Fruit fly (Drosophila melanogaster) whole organism, pupa: Measurements from ENCODE around the gene CG3184.
A peak's percentile ranks its signal among the peaks of the same experiment; 100 is the strongest.

ENCODE experiments used
- CG10348 ChIP-seq: fragments of 200-800 bp; sonication (Bioruptor generic); IDR thresholded peaks from 2 replicates; pipeline ENCODE4 v1.3.6; 2022; ENCODE audit warnings: missing biosample characterization, missing genetic modification characterization
- CG12605 ChIP-seq: fragments of 200-800 bp; sonication (Bioruptor generic); IDR thresholded peaks from 2 replicates; pipeline ENCODE4 v1.3.6; 2022; ENCODE audit warnings: missing biosample characterization, missing genetic modification characterization
- CG13204 ChIP-seq: fragments of 200-800 bp; sonication (Bioruptor generic); optimal IDR thresholded peaks from 2 replicates; lab custom pipeline; 2018; ENCODE audit warnings: missing biosample characterization, mild to moderate bottlenecking, missing genetic modification characterization, moderate library complexity
- CG14655 ChIP-seq: fragments of 200-800 bp; sonication (Bioruptor generic); optimal IDR thresholded peaks from 3 replicates; lab custom pipeline; 2017; ENCODE audit warnings: mild to moderate bottlenecking, missing biosample characterization, missing genetic modification reagents, missing genetic modification characterization
- CG15710 ChIP-seq: fragments of 200-800 bp; sonication (Bioruptor generic); optimal IDR thresholded peaks from 2 replicates; lab custom pipeline; 2018; ENCODE audit warnings: missing biosample characterization, mild to moderate bottlenecking, missing genetic modification characterization, moderate library complexity
- CG17806 ChIP-seq: fragments of 200-800 bp; sonication (Bioruptor generic); optimal IDR thresholded peaks from 2 replicates; lab custom pipeline; 2018; ENCODE audit warnings: missing biosample characterization, mild to moderate bottlenecking, missing genetic modification characterization, moderate library complexity
- CG32121 ChIP-seq: fragments of 200-800 bp; sonication (Bioruptor generic); IDR thresholded peaks from 2 replicates; pipeline ENCODE4 v1.3.6; 2022; ENCODE audit warnings: missing biosample characterization, missing genetic modification characterization
- CG34367 ChIP-seq: fragments of 200-800 bp; sonication (Bioruptor generic); optimal IDR thresholded peaks from 2 replicates; lab custom pipeline; 2018; ENCODE audit warnings: missing biosample characterization, mild to moderate bottlenecking, missing genetic modification characterization
- CG4496 ChIP-seq: fragments of 200-800 bp; sonication (Bioruptor generic); IDR thresholded peaks from 3 replicates; pipeline ENCODE4 v1.3.6; 2022; ENCODE audit warnings: missing biosample characterization, missing genetic modification characterization
- CG8159 ChIP-seq: fragments of 200-800 bp; sonication (Bioruptor generic); optimal IDR thresholded peaks from 3 replicates; lab custom pipeline; 2018; ENCODE audit warnings: missing biosample characterization, mild to moderate bottlenecking, missing genetic modification characterization, moderate library complexity
- CG8301 ChIP-seq: fragments of 200-800 bp; sonication (Bioruptor generic); optimal IDR thresholded peaks from 2 replicates; lab custom pipeline; 2018; ENCODE audit warnings: missing biosample characterization, mild to moderate bottlenecking, missing genetic modification characterization
- CG9948 ChIP-seq: fragments of 200-800 bp; sonication (Bioruptor generic); optimal IDR thresholded peaks from 2 replicates; lab custom pipeline; 2018; ENCODE audit warnings: missing biosample characterization, mild to moderate bottlenecking, missing genetic modification characterization, moderate library complexity
- D1 ChIP-seq: fragments of 200-800 bp; sonication (Bioruptor generic); optimal IDR thresholded peaks from 2 replicates; lab custom pipeline; 2018; ENCODE audit warnings: missing biosample characterization, mild to moderate bottlenecking, missing genetic modification characterization, moderate library complexity
- EcR ChIP-seq: fragments of 200-800 bp; sonication (Bioruptor generic); optimal IDR thresholded peaks from 3 replicates; lab custom pipeline; 2019; ENCODE audit warnings: missing biosample characterization, missing genetic modification characterization, mild to moderate bottlenecking, moderate library complexity, missing genetic modification reagents
- Ets98B ChIP-seq: fragments of 200-800 bp; sonication (Bioruptor generic); IDR thresholded peaks from 2 replicates; pipeline ENCODE4 v1.3.6; 2022; ENCODE audit warnings: missing biosample characterization, missing genetic modification characterization
- Pif1A ChIP-seq: fragments of 200-800 bp; sonication (Bioruptor generic); optimal IDR thresholded peaks from 3 replicates; lab custom pipeline; 2016; ENCODE audit warnings: missing biosample characterization, missing genetic modification characterization
- Pif1B ChIP-seq: fragments of 200-800 bp; sonication (Bioruptor generic); optimal IDR thresholded peaks from 3 replicates; lab custom pipeline; 2016; ENCODE audit warnings: missing biosample characterization, missing genetic modification characterization
- Snoo ChIP-seq: fragments of 200-800 bp; sonication (Bioruptor generic); optimal IDR thresholded peaks from 3 replicates; lab custom pipeline; 2017; ENCODE audit warnings: missing biosample characterization, mild to moderate bottlenecking, missing genetic modification characterization, inconsistent platforms
- fd96Ca ChIP-seq: fragments of 200-800 bp; sonication (Bioruptor generic); IDR thresholded peaks from 3 replicates; pipeline ENCODE4 v1.3.6; 2022; ENCODE audit warnings: missing biosample characterization, missing genetic modification characterization
- gl ChIP-seq: fragments of 200-800 bp; sonication (Bioruptor generic); optimal IDR thresholded peaks from 2 replicates; lab custom pipeline; 2018; ENCODE audit warnings: missing biosample characterization, mild to moderate bottlenecking, missing genetic modification characterization
- rn ChIP-seq: fragments of 200-800 bp; sonication (Bioruptor generic); IDR thresholded peaks from 2 replicates; pipeline ENCODE4 v1.3.6; 2022; ENCODE audit warnings: missing biosample characterization, missing genetic modification characterization

The CG3184 gene

dm6 chrX:6724904-6725505, 36.4 kb upstream of the CG3184 start:
- TF ChIP-seq Ets98B (GFP tag; lab: Robert Waterston, UW) (peak; percentile 40), CG17806 (tag; lab: Kevin White, UChicago) (no peak), CG8301 (tag; lab: Kevin White, UChicago) (peak; percentile 19), CG12605 (GFP tag; lab: Robert Waterston, UW) (no peak), CG14655 (GFP tag; lab: Kevin White, UChicago) (peak; percentile 46), CG4496 (GFP tag; lab: Robert Waterston, UW) (peak; percentile 43; the same call in 1 of the 3 replicates)
- TF ChIP-seq, all 21 proteins: peak for 4

DNA sequence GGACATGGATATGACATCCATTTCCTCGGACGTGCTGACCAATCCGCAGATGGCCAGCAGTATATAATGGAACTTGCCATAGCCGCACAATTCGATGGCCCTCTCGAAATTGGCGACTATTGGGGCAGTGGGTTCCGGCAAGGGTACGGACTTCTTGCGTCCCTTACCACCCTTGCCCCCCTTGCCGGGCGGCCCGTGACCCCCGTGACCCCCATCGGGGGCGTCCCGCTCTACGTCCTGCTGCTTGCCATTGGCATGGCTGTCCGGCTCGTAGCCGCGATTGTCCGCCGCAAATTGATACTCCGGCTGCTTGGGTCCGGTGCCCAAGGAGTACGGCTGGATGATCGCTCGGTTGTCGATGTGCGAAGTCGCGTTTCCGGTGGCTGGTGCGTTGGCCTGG, 35.0 kb upstream of the CG3184 start:
- TF ChIP-seq CG13204 (GFP tag; lab: Kevin White, UChicago) (no peak), Ets98B (GFP tag; lab: Robert Waterston, UW) (no peak), Pif1A (GFP tag; lab: Kevin White, UChicago) (no peak), CG10348 (GFP tag; lab: Robert Waterston, UW) (no peak), D1 (tag; lab: Kevin White, UChicago) (no peak), CG8301 (tag; lab: Kevin White, UChicago) (no peak), Snoo (no peak), Pif1B (GFP tag; lab: Kevin White, UChicago) (no peak), CG12605 (GFP tag; lab: Robert Waterston, UW) (no peak), rn (GFP tag; lab: Robert Waterston, UW) (no peak), CG34367 (no peak), CG4496 (GFP tag; lab: Robert Waterston, UW) (no peak), CG15710 (no peak), EcR (GFP tag; lab: Kevin White, UChicago) (no peak)

dm6 chrX:6719968-6720367, 31.4 kb upstream of the CG3184 start:
- TF ChIP-seq D1 (tag; lab: Kevin White, UChicago), result no peak
- TF ChIP-seq CG8301 (tag; lab: Kevin White, UChicago), result no peak
- TF ChIP-seq Pif1B (GFP tag; lab: Kevin White, UChicago), result no peak
- no peak for TF ChIP-seq fd96Ca
- TF ChIP-seq EcR (GFP tag; lab: Kevin White, UChicago), result no peak
- no peak for TF ChIP-seq CG14655 (GFP tag; lab: Kevin White, UChicago)
- no peak for TF ChIP-seq gl (tag; lab: Kevin White, UChicago)

dm6 chrX:6719259-6719658, 30.7 kb upstream of the CG3184 start:
- TF ChIP-seq CG8301 (tag; lab: Kevin White, UChicago), result peak; percentile 14
- TF ChIP-seq CG14655 (GFP tag; lab: Kevin White, UChicago), result no peak
- TF ChIP-seq Pif1B (GFP tag; lab: Kevin White, UChicago), result no peak
- TF ChIP-seq Pif1A (GFP tag; lab: Kevin White, UChicago), result no peak
- TF ChIP-seq CG8159, result no peak
- no peak for TF ChIP-seq CG12605 (GFP tag; lab: Robert Waterston, UW)
- TF ChIP-seq CG4496 (GFP tag; lab: Robert Waterston, UW), result peak; percentile 48; the same call in 2 of the 3 replicates
- no peak for TF ChIP-seq CG15710
- TF ChIP-seq fd96Ca, result no peak
- TF ChIP-seq CG17806 (tag; lab: Kevin White, UChicago), result peak; percentile 25
- TF ChIP-seq Snoo, result no peak
- TF ChIP-seq CG32121 (GFP tag; lab: Robert Waterston, UW), result peak; percentile 49; the same call in 1 of the 2 replicates
- no peak for TF ChIP-seq CG13204 (GFP tag; lab: Kevin White, UChicago)
- no peak for TF ChIP-seq rn (GFP tag; lab: Robert Waterston, UW)
- TF ChIP-seq CG34367, result no peak
- peak; percentile 1 for TF ChIP-seq CG9948 (tag; lab: Kevin White, UChicago)
- TF ChIP-seq D1 (tag; lab: Kevin White, UChicago), result peak; percentile 7
- peak; percentile 37 for TF ChIP-seq Ets98B (GFP tag; lab: Robert Waterston, UW)
- no peak for TF ChIP-seq CG10348 (GFP tag; lab: Robert Waterston, UW)
- no peak for TF ChIP-seq gl (tag; lab: Kevin White, UChicago)

DNA sequence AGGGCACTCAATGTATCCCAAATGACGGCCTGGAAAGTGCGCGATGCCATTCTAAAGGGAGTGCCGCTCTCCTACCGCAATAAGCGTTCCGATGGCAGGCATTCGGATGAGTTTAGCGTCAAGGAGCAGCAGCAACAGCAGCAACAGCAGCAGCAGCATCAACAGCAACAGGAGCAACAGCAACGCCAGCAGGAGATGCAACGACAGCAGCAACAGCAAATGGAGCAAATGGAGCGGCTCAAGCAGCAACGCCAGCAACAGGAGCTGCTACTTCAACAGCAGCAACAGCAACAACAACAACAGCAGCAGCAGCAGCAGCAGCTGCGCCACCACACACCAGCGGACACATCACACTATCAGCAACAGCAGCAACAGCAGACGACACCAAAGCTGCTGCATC, 27.6 kb upstream of the CG3184 start:
- no peak for TF ChIP-seq Ets98B (GFP tag; lab: Robert Waterston, UW)
- no peak for TF ChIP-seq CG15710
- no peak for TF ChIP-seq CG8159
- TF ChIP-seq rn (GFP tag; lab: Robert Waterston, UW), result no peak
- TF ChIP-seq D1 (tag; lab: Kevin White, UChicago), result no peak
- TF ChIP-seq CG17806 (tag; lab: Kevin White, UChicago), result no peak
- TF ChIP-seq Snoo, result no peak
- no peak for TF ChIP-seq Pif1A (GFP tag; lab: Kevin White, UChicago)
- TF ChIP-seq CG8301 (tag; lab: Kevin White, UChicago), result no peak
- no peak for TF ChIP-seq CG10348 (GFP tag; lab: Robert Waterston, UW)
- no peak for TF ChIP-seq EcR (GFP tag; lab: Kevin White, UChicago)
- no peak for TF ChIP-seq CG12605 (GFP tag; lab: Robert Waterston, UW)
- TF ChIP-seq CG4496 (GFP tag; lab: Robert Waterston, UW), result no peak
- TF ChIP-seq gl (tag; lab: Kevin White, UChicago), result no peak
- TF ChIP-seq fd96Ca, result no peak

dm6 chrX:6711295-6711694, 22.7 kb upstream of the CG3184 start:
- TF ChIP-seq CG14655 (GFP tag; lab: Kevin White, UChicago), result peak; percentile 94
- peak; percentile 86 for TF ChIP-seq CG12605 (GFP tag; lab: Robert Waterston, UW)
- TF ChIP-seq CG8301 (tag; lab: Kevin White, UChicago), result peak; percentile 94
- peak; percentile 83 for TF ChIP-seq CG17806 (tag; lab: Kevin White, UChicago)
- TF ChIP-seq Pif1B (GFP tag; lab: Kevin White, UChicago), result peak; percentile 87
- TF ChIP-seq CG15710, result peak; percentile 69
- peak; percentile 84 for TF ChIP-seq EcR (GFP tag; lab: Kevin White, UChicago)
- peak; percentile 76 for TF ChIP-seq CG8159
- 0 out of 2 replicates have a peak, but pooled peaks have one; percentile 23 for TF ChIP-seq CG10348 (GFP tag; lab: Robert Waterston, UW)
- TF ChIP-seq CG13204 (GFP tag; lab: Kevin White, UChicago), result no peak
- peak; percentile 57; the same call in 1 of the 2 replicates for TF ChIP-seq rn (GFP tag; lab: Robert Waterston, UW)
- TF ChIP-seq Ets98B (GFP tag; lab: Robert Waterston, UW), result peak; percentile 92
- peak; percentile 88 for TF ChIP-seq Pif1A (GFP tag; lab: Kevin White, UChicago)
- peak; percentile 81 for TF ChIP-seq CG9948 (tag; lab: Kevin White, UChicago)
- peak; percentile 93 for TF ChIP-seq CG4496 (GFP tag; lab: Robert Waterston, UW)
- peak; percentile 94 for TF ChIP-seq fd96Ca
- TF ChIP-seq CG32121 (GFP tag; lab: Robert Waterston, UW), result peak; percentile 94
- TF ChIP-seq gl (tag; lab: Kevin White, UChicago), result peak; percentile 62
- peak; percentile 64 for TF ChIP-seq CG34367
- peak; percentile 32 for TF ChIP-seq D1 (tag; lab: Kevin White, UChicago)
- TF ChIP-seq Snoo, result peak; percentile 56
